Worm (Caenorhabditis elegans) whole organism, late embryonic: ENCODE results near the gene cyp-34A10.

Experiments
- C38D4.7 ChIP-seq: fragments of 200-800 bp; sonication (Bioruptor generic); optimal IDR thresholded peaks from 2 replicates; lab custom pipeline; 2018; ENCODE audit warnings: mild to moderate bottlenecking, missing genetic modification characterization, moderate library complexity, missing compliant biosample characterization
- F13H6.1 ChIP-seq: sonication (generic microtip); optimal IDR thresholded peaks from 2 replicates; lab custom pipeline; 2016; ENCODE audit warnings: missing genetic modification characterization, missing compliant biosample characterization
- ama-1 ChIP-seq: fragments of 150-350 bp; optimal IDR thresholded peaks from 2 replicates; lab custom pipeline; 2014
- ceh-2 ChIP-seq: sonication (generic microtip); optimal IDR thresholded peaks from 2 replicates; lab custom pipeline; 2016; ENCODE audit warnings: missing genotype, missing genetic modification characterization, missing compliant biosample characterization
- fkh-10 ChIP-seq: fragments of 150-350 bp; optimal IDR thresholded peaks from 2 replicates; lab custom pipeline; 2014; ENCODE audit warnings: missing biosample characterization, missing genetic modification reagents, missing genetic modification characterization
- hlh-30 ChIP-seq: sonication (generic microtip); optimal IDR thresholded peaks from 2 replicates; lab custom pipeline; 2017; ENCODE audit warnings: antibody characterized with exemption, missing genetic modification characterization, missing compliant biosample characterization; ENCODE audit not compliant: insufficient read depth
- unc-55 ChIP-seq: sonication (generic microtip); optimal IDR thresholded peaks from 2 replicates; lab custom pipeline; 2017; ENCODE audit warnings: missing biosample characterization, missing genetic modification reagents, missing genetic modification characterization

- no peak for TF ChIP-seq ceh-2
- TF ChIP-seq fkh-10 (GFP tag; lab: Kevin White, UChicago): no peak
- TF ChIP-seq unc-55 (GFP tag; lab: Kevin White, UChicago): no peak
- no peak for TF ChIP-seq C38D4.7 (GFP tag; lab: Kevin White, UChicago)
- no peak for TF ChIP-seq hlh-30 (tag; lab: Kevin White, UChicago)
- TF ChIP-seq ama-1 (lab: Kevin White, UChicago): no peak
- TF ChIP-seq F13H6.1 (tag; lab: Kevin White, UChicago): no peak
Observed at ce11 chrV:3980228-3980933, 7.6 kb upstream of the cyp-34A10 start.
